Worm (Caenorhabditis elegans) whole organism, L2 larva: ENCODE results near the gene otpl-3.

Experiments used
- F13H6.1 ChIP-seq: sonication (generic microtip); optimal IDR thresholded peaks from 2 replicates; lab custom pipeline; 2016; ENCODE audit warnings: missing genetic modification characterization, missing compliant biosample characterization
- R02D3.7 ChIP-seq: fragments of 150-350 bp; optimal IDR thresholded peaks from 2 replicates; lab custom pipeline; 2014; ENCODE audit warnings: missing biosample characterization, missing genetic modification characterization
- Y55F3AM.14 ChIP-seq: fragments of 200-800 bp; sonication (Bioruptor generic); optimal IDR thresholded peaks from 2 replicates; lab custom pipeline; 2018; ENCODE audit warnings: mild to moderate bottlenecking, missing genetic modification characterization, missing compliant biosample characterization
- ZK546.5 ChIP-seq: sonication (generic microtip); optimal IDR thresholded peaks from 2 replicates; lab custom pipeline; 2017; ENCODE audit warnings: missing biosample characterization, missing genetic modification characterization
- alr-1 ChIP-seq: fragments of 150-350 bp; optimal IDR thresholded peaks from 2 replicates; lab custom pipeline; 2014; ENCODE audit warnings: missing biosample characterization, missing genetic modification characterization
- aly-2 ChIP-seq: fragments of 150-350 bp; optimal IDR thresholded peaks from 2 replicates; lab custom pipeline; 2014; ENCODE audit warnings: missing biosample characterization, missing genetic modification characterization
- ama-1 ChIP-seq: fragments of 150-350 bp; optimal IDR thresholded peaks from 2 replicates; lab custom pipeline; 2018; ENCODE audit warnings: inconsistent platforms
- blmp-1 ChIP-seq: sonication (generic microtip); optimal IDR thresholded peaks from 2 replicates; lab custom pipeline; 2017; ENCODE audit warnings: missing genetic modification characterization, mild to moderate bottlenecking, missing compliant biosample characterization, antibody characterized with exemption, moderate library complexity; ENCODE audit not compliant: insufficient read depth
- ceh-16 ChIP-seq: fragments of 150-350 bp; optimal IDR thresholded peaks from 2 replicates; lab custom pipeline; 2014; ENCODE audit warnings: missing biosample characterization, missing genetic modification characterization
- ceh-82 ChIP-seq: fragments of 150-350 bp; optimal IDR thresholded peaks from 2 replicates; lab custom pipeline; 2014; ENCODE audit warnings: missing biosample characterization, missing genetic modification characterization
- crh-2 ChIP-seq: sonication (generic microtip); optimal IDR thresholded peaks from 2 replicates; lab custom pipeline; 2017; ENCODE audit warnings: missing biosample characterization, missing genetic modification characterization
- dmd-4 ChIP-seq: sonication (generic microtip); optimal IDR thresholded peaks from 2 replicates; lab custom pipeline; 2017; ENCODE audit warnings: missing biosample characterization, missing genetic modification characterization
- egl-27 ChIP-seq: sonication (generic microtip); optimal IDR thresholded peaks from 3 replicates; lab custom pipeline; 2017; ENCODE audit warnings: missing biosample characterization, missing genetic modification reagents, missing genetic modification characterization
- elt-1 ChIP-seq: fragments of 150-350 bp; optimal IDR thresholded peaks from 2 replicates; lab custom pipeline; 2014; ENCODE audit warnings: missing biosample characterization, missing genetic modification characterization
- elt-3 ChIP-seq: sonication (generic microtip); optimal IDR thresholded peaks from 2 replicates; lab custom pipeline; 2017; ENCODE audit warnings: missing biosample characterization, missing genetic modification characterization
- fos-1 ChIP-seq: fragments of 150-350 bp; optimal IDR thresholded peaks from 2 replicates; lab custom pipeline; 2014; ENCODE audit warnings: missing biosample characterization, missing genetic modification characterization
- gmeb-1 ChIP-seq: fragments of 150-350 bp; optimal IDR thresholded peaks from 2 replicates; lab custom pipeline; 2014; ENCODE audit warnings: missing biosample characterization, missing genetic modification characterization
- lin-11 ChIP-seq: fragments of 150-350 bp; sonication (generic microtip); optimal IDR thresholded peaks from 2 replicates; lab custom pipeline; 2014; ENCODE audit warnings: missing biosample characterization, missing genetic modification characterization, inconsistent platforms, mixed read lengths
- lin-39 ChIP-seq: fragments of 150-350 bp; optimal IDR thresholded peaks from 2 replicates; lab custom pipeline; 2014; ENCODE audit warnings: missing biosample characterization, missing genetic modification reagents, missing genetic modification characterization
- mdl-1 ChIP-seq, 2 experiments: fragments of 150-350 bp in 1 of 2; sonication (generic microtip) in 1 of 2; optimal IDR thresholded peaks; 2 replicates each; lab custom pipeline; 2017; ENCODE audit warnings: missing biosample characterization in 2 of 2, missing genetic modification characterization in 2 of 2
- nhr-10 ChIP-seq: sonication (generic microtip); optimal IDR thresholded peaks from 2 replicates; lab custom pipeline; 2017; ENCODE audit warnings: missing biosample characterization, missing genetic modification characterization
- nhr-11 ChIP-seq: fragments of 150-350 bp; optimal IDR thresholded peaks from 2 replicates; lab custom pipeline; 2014; ENCODE audit warnings: missing biosample characterization, missing genetic modification characterization
- nhr-129 ChIP-seq: fragments of 150-350 bp; optimal IDR thresholded peaks from 2 replicates; lab custom pipeline; 2014; ENCODE audit warnings: missing biosample characterization, missing genetic modification characterization
- nhr-21 ChIP-seq: fragments of 150-350 bp; optimal IDR thresholded peaks from 2 replicates; lab custom pipeline; 2014; ENCODE audit warnings: missing biosample characterization, missing genetic modification characterization
- nhr-237 ChIP-seq: fragments of 150-350 bp; optimal IDR thresholded peaks from 2 replicates; lab custom pipeline; 2014; ENCODE audit warnings: missing biosample characterization, missing genetic modification characterization
- nhr-25 ChIP-seq: fragments of 150-350 bp; sonication (generic microtip); optimal IDR thresholded peaks from 3 replicates; lab custom pipeline; 2014; ENCODE audit warnings: missing biosample characterization, missing genetic modification characterization
- peb-1 ChIP-seq: fragments of 150-350 bp; optimal IDR thresholded peaks from 2 replicates; lab custom pipeline; 2014; ENCODE audit warnings: missing biosample characterization, missing genetic modification characterization
- skn-1 ChIP-seq: sonication (generic microtip); optimal IDR thresholded peaks from 2 replicates; lab custom pipeline; 2017; ENCODE audit warnings: missing biosample characterization, missing genetic modification characterization
- sma-3 ChIP-seq: sonication (generic microtip); optimal IDR thresholded peaks from 2 replicates; lab custom pipeline; 2016; ENCODE audit warnings: missing genetic modification reagents, missing genetic modification characterization, missing compliant biosample characterization
- sma-9 ChIP-seq, 2 experiments: fragments of 150-350 bp in 1 of 2; sonication (generic microtip) in 1 of 2; optimal IDR thresholded peaks; 2 replicates each; lab custom pipeline; 2014 to 2016; ENCODE audit warnings: missing genetic modification characterization in 2 of 2, mild to moderate bottlenecking in 1 of 2, missing biosample characterization in 1 of 2, missing compliant biosample characterization in 1 of 2, missing genetic modification reagents in 1 of 2, moderate library complexity in 1 of 2
- unc-62 ChIP-seq: fragments of 150-350 bp; optimal IDR thresholded peaks from 2 replicates; lab custom pipeline; 2014; ENCODE audit warnings: missing biosample characterization, missing genetic modification reagents, missing genetic modification characterization
- zag-1 ChIP-seq: fragments of 150-350 bp; optimal IDR thresholded peaks from 2 replicates; lab custom pipeline; 2014; ENCODE audit warnings: missing biosample characterization, missing genetic modification characterization
- ztf-1 ChIP-seq: fragments of 200-800 bp; sonication (Bioruptor generic); conservative IDR thresholded peaks from 2 replicates; pipeline ENCODE4 v1.3.6; 2022; ENCODE audit warnings: missing genetic modification characterization, missing compliant biosample characterization
- ztf-11 ChIP-seq: sonication (generic microtip); optimal IDR thresholded peaks from 2 replicates; lab custom pipeline; 2017; ENCODE audit warnings: missing biosample characterization, missing genetic modification characterization

Gene otpl-3

DNA sequence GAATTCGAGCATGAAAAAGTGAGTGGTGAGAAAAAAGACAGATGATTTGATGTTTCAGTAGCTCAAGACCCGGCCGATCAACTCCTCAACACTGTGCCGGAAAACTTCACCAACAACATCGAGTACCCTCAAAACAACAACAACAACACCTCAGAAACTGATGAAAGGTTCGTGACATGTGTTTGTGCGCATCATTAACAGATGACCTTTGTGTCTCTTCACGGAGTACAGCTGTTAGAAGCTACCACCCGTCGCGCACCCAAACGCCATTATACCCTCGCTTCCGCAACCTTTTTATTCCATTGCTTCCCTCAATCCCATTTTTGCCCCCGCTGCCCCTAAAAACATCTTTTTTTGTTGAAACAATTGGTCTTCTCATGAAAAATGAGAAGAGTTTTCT lies 9.3 kb downstream of the otpl-3 start:
- TF ChIP-seq blmp-1 (tag; lab: Kevin White, UChicago) (no peak), nhr-11 (tag; lab: Kevin White, UChicago) (no peak)

ce11 chrX:6913989-6914388 lies 10.6 kb downstream of the otpl-3 start, which contains the start of gene nhx-4:
TSS of gene nhx-4 (plus strand) at chrX:6914289.
- TF ChIP-seq F13H6.1 (no peak), R02D3.7 (tag; lab: Kevin White, UChicago) (no peak), nhr-129 (tag; lab: Kevin White, UChicago) (no peak), nhr-237 (tag; lab: Kevin White, UChicago) (no peak), elt-1 (tag; lab: Kevin White, UChicago) (no peak), elt-3 (tag; lab: Kevin White, UChicago) (no peak), lin-39 (tag; lab: Kevin White, UChicago) (no peak), alr-1 (tag; lab: Kevin White, UChicago) (no peak), fos-1 (tag; lab: Kevin White, UChicago) (no peak), lin-11 (tag; lab: Kevin White, UChicago) (no peak), blmp-1 (tag; lab: Kevin White, UChicago) (no peak), nhr-10 (tag; lab: Kevin White, UChicago) (no peak), ama-1 (lab: Kevin White, UChicago) (no peak), Y55F3AM.14 (GFP tag; lab: Kevin White, UChicago) (no peak), nhr-25 (tag; lab: Kevin White, UChicago) (no peak), sma-3 (no peak), ztf-11 (tag; lab: Kevin White, UChicago) (no peak)

ce11 chrX:6905581-6905980 lies 19.0 kb downstream of the otpl-3 start:
- TF ChIP-seq ZK546.5 (no peak), sma-3 (no peak), lin-11 (tag; lab: Kevin White, UChicago) (no peak), unc-62 (no peak), elt-3 (tag; lab: Kevin White, UChicago) (no peak), Y55F3AM.14 (GFP tag; lab: Kevin White, UChicago) (no peak), alr-1 (tag; lab: Kevin White, UChicago) (no peak), nhr-129 (tag; lab: Kevin White, UChicago) (peak; percentile 84), peb-1 (tag; lab: Kevin White, UChicago) (no peak), blmp-1 (tag; lab: Kevin White, UChicago) (no peak), zag-1 (tag; lab: Kevin White, UChicago) (no peak), sma-9 (GFP tag; optimal IDR thresholded peaks at IDR 0.05; lab: Kevin White, UChicago) (peak; percentile 38), sma-9 (tag; optimal IDR thresholded peaks at IDR 0.05; lab: Kevin White, UChicago) (no peak), nhr-21 (tag; lab: Kevin White, UChicago) (no peak), crh-2 (tag; lab: Kevin White, UChicago) (peak; percentile 65), mdl-1 (tag; optimal IDR thresholded peaks at IDR 0.05; lab: Kevin White, UChicago) (no peak), egl-27 (no peak), F13H6.1 (peak; percentile 47), fos-1 (tag; lab: Kevin White, UChicago) (peak; percentile 67), ceh-82 (tag; lab: Kevin White, UChicago) (no peak), skn-1 (no peak), dmd-4 (tag; lab: Kevin White, UChicago) (no peak), elt-1 (tag; lab: Kevin White, UChicago) (no peak)

DNA sequence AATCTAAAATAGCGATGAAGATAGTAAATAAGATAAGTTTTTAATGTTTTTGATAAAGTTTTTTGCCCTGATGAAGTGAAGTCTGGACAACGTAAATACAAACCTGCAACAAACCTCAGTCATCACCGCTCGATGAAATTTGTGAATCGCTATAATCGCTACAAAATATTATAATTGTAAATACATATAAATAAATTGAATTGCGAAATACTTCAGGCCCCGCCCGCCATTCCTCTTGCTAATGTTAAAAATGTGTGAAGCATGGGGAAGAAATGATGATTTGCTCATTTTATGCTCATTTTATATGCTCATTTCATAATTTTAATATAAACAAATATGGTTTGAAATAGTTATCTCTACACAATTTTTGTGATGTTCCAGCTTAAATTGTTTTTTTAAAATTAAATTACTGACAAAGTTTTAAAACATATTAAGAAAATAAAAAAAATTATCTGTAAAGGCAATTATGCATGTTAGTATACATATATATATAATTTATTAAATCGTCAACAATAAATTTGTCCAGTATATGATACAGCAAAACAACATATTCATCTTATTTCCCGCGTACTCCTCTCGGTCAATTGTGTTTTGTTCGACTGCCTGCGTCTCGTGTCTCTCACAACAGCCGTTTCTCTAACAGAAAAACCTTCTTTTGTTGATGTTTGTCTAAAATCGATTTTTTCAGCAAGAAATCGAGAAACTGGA lies 20.3 kb downstream of the otpl-3 start, which contains the start of gene sid-5:
TSS of gene sid-5 (plus strand) at position 658 of the 708 bp plus-strand sequence.
- TF ChIP-seq ceh-16 (tag; lab: Kevin White, UChicago) = no peak
- TF ChIP-seq gmeb-1 = no peak
- TF ChIP-seq nhr-129 (tag; lab: Kevin White, UChicago) = peak; percentile 7
- peak; percentile 8 for TF ChIP-seq nhr-25 (tag; lab: Kevin White, UChicago)
- no peak for TF ChIP-seq ceh-82 (tag; lab: Kevin White, UChicago)
- TF ChIP-seq zag-1 (tag; lab: Kevin White, UChicago) = no peak
- no peak for TF ChIP-seq aly-2 (tag; lab: Kevin White, UChicago)
- no peak for TF ChIP-seq dmd-4 (tag; lab: Kevin White, UChicago)
- no peak for TF ChIP-seq ztf-1 (GFP tag; lab: Robert Waterston, UW)
- TF ChIP-seq sma-9 (GFP tag; optimal IDR thresholded peaks at IDR 0.05; lab: Kevin White, UChicago) = no peak
- TF ChIP-seq sma-9 (tag; optimal IDR thresholded peaks at IDR 0.05; lab: Kevin White, UChicago) = no peak
- no peak for TF ChIP-seq F13H6.1
- no peak for TF ChIP-seq skn-1
- TF ChIP-seq, all 48 proteins: peak for 2
